Worm (Caenorhabditis elegans) whole organism, L4/young adult: ENCODE measurements around the gene eppl-1.

Experiments
- W03F9.2 ChIP-seq: fragments of 150-350 bp; optimal IDR thresholded peaks from 2 replicates; lab custom pipeline; 2014; ENCODE audit warnings: missing biosample characterization, missing genetic modification characterization
- dao-5 ChIP-seq: sonication (generic microtip); optimal IDR thresholded peaks from 2 replicates; lab custom pipeline; 2016; ENCODE audit warnings: missing genotype, missing genetic modification characterization, moderate library complexity, missing compliant biosample characterization
- him-1 ChIP-seq: sonication (generic microtip); optimal IDR thresholded peaks from 2 replicates; lab custom pipeline; 2016; ENCODE audit warnings: missing genotype, missing genetic modification reagents, missing genetic modification characterization, missing compliant biosample characterization

DNA sequence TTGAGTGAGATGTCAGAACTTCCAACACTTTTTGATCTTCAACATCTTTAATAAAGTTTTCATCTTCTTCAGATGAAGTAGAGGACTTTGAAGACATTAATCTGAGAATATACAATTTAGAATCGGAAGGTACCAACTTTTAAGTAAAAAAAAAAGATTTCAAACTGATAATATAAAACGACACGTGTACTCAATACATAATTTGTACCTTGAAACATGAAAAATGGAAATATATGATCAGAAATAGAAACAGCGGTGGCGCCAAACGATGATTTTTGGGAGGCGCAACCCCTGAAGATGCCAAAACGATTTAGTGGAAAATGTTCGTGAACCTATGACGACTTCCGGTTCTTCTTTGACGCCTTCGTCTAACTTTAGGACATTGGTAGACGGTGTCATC lies 20.9 kb upstream of the eppl-1 start, which contains the start of gene oat-1:
- no peak for TF ChIP-seq dao-5 (tag; lab: Kevin White, UChicago)
- no peak for TF ChIP-seq W03F9.2 (tag; lab: Kevin White, UChicago)
- TF ChIP-seq him-1 (tag; lab: Kevin White, UChicago) = no peak
